Fruit fly (Drosophila melanogaster) whole organism, embryonic: Measurements from ENCODE around the gene Jhbp2.

ENCODE experiments used
- p53 ChIP-seq: fragments of 200-800 bp; sonication (Bioruptor generic); optimal IDR thresholded peaks from 2 replicates; lab custom pipeline; 2016; ENCODE audit warnings: missing biosample characterization, missing genetic modification characterization
- shn ChIP-seq: fragments of 200-800 bp; sonication (Bioruptor generic); optimal IDR thresholded peaks from 3 replicates; lab custom pipeline; 2016; ENCODE audit warnings: missing biosample characterization, missing genetic modification characterization

DNA sequence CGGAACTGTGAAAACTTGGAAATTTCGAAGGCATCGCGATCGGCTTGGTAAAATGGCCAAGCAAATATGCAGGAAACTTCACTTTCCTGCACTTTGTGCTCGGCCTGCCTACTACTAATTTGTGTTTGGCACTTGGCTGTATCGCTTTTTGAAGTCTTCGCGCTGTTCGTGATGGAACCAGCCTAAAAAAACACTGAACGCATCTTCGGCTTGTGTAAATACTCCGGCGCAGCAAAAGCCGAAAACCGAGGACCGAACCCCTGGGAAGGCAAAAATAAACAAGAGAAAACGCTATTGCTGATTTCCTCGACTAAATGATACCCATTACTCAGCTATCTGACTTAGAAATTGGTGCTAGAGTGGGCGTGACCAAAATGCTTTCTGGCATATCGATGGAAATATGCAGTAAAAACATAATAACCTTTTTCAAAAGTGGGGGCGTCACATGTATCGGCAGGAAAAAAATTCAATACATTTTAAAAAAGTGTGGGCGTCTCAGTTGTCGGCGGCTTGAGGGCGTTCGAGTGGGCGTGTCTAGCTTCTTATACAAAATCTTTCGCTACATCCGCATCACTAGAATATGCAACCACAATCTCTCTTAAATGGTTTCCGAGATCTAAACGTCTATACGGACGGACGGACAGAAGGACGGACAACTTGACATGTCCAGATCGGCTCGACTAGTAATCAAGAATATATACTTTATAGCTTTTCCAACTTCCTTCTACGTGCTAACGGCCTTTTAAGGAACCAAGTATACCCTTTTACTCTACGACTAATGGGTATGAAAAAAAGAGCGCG is 13.6 kb upstream of the Jhbp2 start:
- TF ChIP-seq p53 (GFP tag; lab: Kevin White, UChicago) (no peak), shn (GFP tag; lab: Kevin White, UChicago) (no peak)
